Worm (Caenorhabditis elegans) whole organism, dauer: ENCODE results near the gene rgs-5.

ENCODE experiments used
- unc-62 ChIP-seq: sonication (generic microtip); optimal IDR thresholded peaks from 2 replicates; lab custom pipeline; 2017; ENCODE audit warnings: missing biosample characterization, missing genetic modification reagents, missing genetic modification characterization

Gene rgs-5

ce11 chrIII:5717173-5717748, 18.9 kb downstream of the rgs-5 start:
- TF ChIP-seq unc-62 (GFP tag; lab: Kevin White, UChicago): no peak

- TF ChIP-seq unc-62 (GFP tag; lab: Kevin White, UChicago): no peak
Measured at ce11 chrIII:5718385-5718784, 20.0 kb downstream of the rgs-5 start.

- TF ChIP-seq unc-62 (GFP tag; lab: Kevin White, UChicago): no peak
Measured at ce11 chrIII:5719105-5719831, 20.9 kb downstream of the rgs-5 start.

ce11 chrIII:5719832-5720194, 21.5 kb downstream of the rgs-5 start:
- TF ChIP-seq unc-62 (GFP tag; lab: Kevin White, UChicago): no peak

- TF ChIP-seq unc-62 (GFP tag; lab: Kevin White, UChicago): no peak
Measured at ce11 chrIII:5720266-5721019, 22.1 kb downstream of the rgs-5 start.

- no peak for TF ChIP-seq unc-62 (GFP tag; lab: Kevin White, UChicago)
Measured at ce11 chrIII:5721488-5721887, 23.1 kb downstream of the rgs-5 start.

ce11 chrIII:5721888-5722287, 23.5 kb downstream of the rgs-5 start:
- no peak for TF ChIP-seq unc-62 (GFP tag; lab: Kevin White, UChicago)

- TF ChIP-seq unc-62 (GFP tag; lab: Kevin White, UChicago): no peak
Measured at ce11 chrIII:5722550-5722949, 24.2 kb downstream of the rgs-5 start, which contains the start of gene wrm-1. wrm-1 (plus strand) TSS chrIII:5722850.

- no peak for TF ChIP-seq unc-62 (GFP tag; lab: Kevin White, UChicago)
Measured at ce11 chrIII:5727827-5728226, 29.5 kb downstream of the rgs-5 start, which contains the start of gene egg-1. egg-1 (plus strand) TSS chrIII:5728180.

- TF ChIP-seq unc-62 (GFP tag; lab: Kevin White, UChicago): no peak
Measured at ce11 chrIII:5729367-5729766, 31.0 kb downstream of the rgs-5 start.

- no peak for TF ChIP-seq unc-62 (GFP tag; lab: Kevin White, UChicago)
Measured at ce11 chrIII:5730041-5730440, 31.7 kb downstream of the rgs-5 start.

- TF ChIP-seq unc-62 (GFP tag; lab: Kevin White, UChicago): no peak
Measured at ce11 chrIII:5730980-5731636, 32.8 kb downstream of the rgs-5 start, which contains the start of the genes B0244.9 and B0244.7. B0244.9 (minus strand) TSS chrIII:5731030. B0244.7 (plus strand) TSS chrIII:5731501.

ce11 chrIII:5732925-5733324, 34.6 kb downstream of the rgs-5 start, which contains the start of gene B0244.17:
B0244.17 (plus strand) TSS chrIII:5733225.
- no peak for TF ChIP-seq unc-62 (GFP tag; lab: Kevin White, UChicago)

- no peak for TF ChIP-seq unc-62 (GFP tag; lab: Kevin White, UChicago)
Measured at ce11 chrIII:5734328-5734727, 36.0 kb downstream of the rgs-5 start.

ce11 chrIII:5734905-5735304, 36.5 kb downstream of the rgs-5 start, which contains the start of gene B0244.10:
B0244.10 (plus strand) TSS chrIII:5735158.
- TF ChIP-seq unc-62 (GFP tag; lab: Kevin White, UChicago): no peak
